Fruit fly (Drosophila melanogaster) whole organism, embryonic: ENCODE data around the gene mld.
A peak's percentile ranks its signal among the peaks of the same experiment; 100 is the strongest.

ENCODE experiments used
- Abd-B ChIP-seq: fragments of 200-800 bp; sonication (Bioruptor generic); optimal IDR thresholded peaks from 2 replicates; lab custom pipeline; 2018; ENCODE audit warnings: missing biosample characterization, mild to moderate bottlenecking, missing genetic modification characterization, moderate library complexity
- CG10431 ChIP-seq: fragments of 200-800 bp; sonication (Bioruptor generic); optimal IDR thresholded peaks from 3 replicates; lab custom pipeline; 2018; ENCODE audit warnings: missing biosample characterization, mild to moderate bottlenecking, missing genetic modification characterization
- CG10959 ChIP-seq: fragments of 200-800 bp; sonication (Bioruptor generic); IDR thresholded peaks from 2 replicates; pipeline ENCODE4 v1.3.6; 2022; ENCODE audit warnings: missing biosample characterization, missing genetic modification characterization
- CG11723 ChIP-seq: fragments of 200-800 bp; sonication (Bioruptor generic); optimal IDR thresholded peaks from 2 replicates; lab custom pipeline; 2017; ENCODE audit warnings: missing biosample characterization, mild to moderate bottlenecking, missing genetic modification characterization
- CG12299 ChIP-seq: fragments of 200-800 bp; sonication (Bioruptor generic); optimal IDR thresholded peaks from 2 replicates; lab custom pipeline; 2018; ENCODE audit warnings: missing biosample characterization, mild to moderate bottlenecking, missing genetic modification characterization
- CG14667 ChIP-seq: fragments of 200-800 bp; sonication (Bioruptor generic); IDR thresholded peaks from 2 replicates; pipeline ENCODE4 v1.3.6; 2022; ENCODE audit warnings: missing biosample characterization, missing genetic modification characterization
- CG15514 ChIP-seq: fragments of 200-800 bp; sonication (Bioruptor generic); optimal IDR thresholded peaks from 3 replicates; lab custom pipeline; 2017; ENCODE audit warnings: missing biosample characterization, missing genetic modification characterization, mild to moderate bottlenecking, moderate library complexity, missing genetic modification reagents
- CG17802 ChIP-seq: fragments of 200-800 bp; sonication (Bioruptor generic); optimal IDR thresholded peaks from 2 replicates; lab custom pipeline; 2018; ENCODE audit warnings: missing biosample characterization, mild to moderate bottlenecking, missing genetic modification characterization, moderate library complexity
- CG17912 ChIP-seq: fragments of 200-800 bp; sonication (Bioruptor generic); optimal IDR thresholded peaks from 2 replicates; lab custom pipeline; 2018; ENCODE audit warnings: missing biosample characterization, mild to moderate bottlenecking, missing genetic modification characterization
- CG2129 ChIP-seq: fragments of 200-800 bp; sonication (Bioruptor generic); IDR thresholded peaks from 2 replicates; pipeline ENCODE4 v1.3.6; 2022; ENCODE audit warnings: missing biosample characterization, missing genetic modification characterization; ENCODE audit not compliant: partially characterized antibody
- CG34376 ChIP-seq: fragments of 200-800 bp; sonication (Bioruptor generic); optimal IDR thresholded peaks from 2 replicates; lab custom pipeline; 2018; ENCODE audit warnings: missing biosample characterization, mild to moderate bottlenecking, missing genetic modification characterization
- CG34422 ChIP-seq: fragments of 200-800 bp; sonication (Bioruptor generic); IDR thresholded peaks from 3 replicates; pipeline ENCODE4 v1.3.6; 2022; ENCODE audit warnings: missing biosample characterization, missing genetic modification characterization
- CG4617 ChIP-seq: fragments of 200-800 bp; sonication (Bioruptor generic); optimal IDR thresholded peaks from 3 replicates; lab custom pipeline; 2016; ENCODE audit warnings: missing biosample characterization, missing genetic modification characterization, borderline replicate concordance
- CG4820 ChIP-seq: fragments of 200-800 bp; sonication (Bioruptor generic); optimal IDR thresholded peaks from 3 replicates; lab custom pipeline; 2016; ENCODE audit warnings: missing biosample characterization, missing genetic modification characterization
- CG5953 ChIP-seq: fragments of 200-800 bp; sonication (Bioruptor generic); IDR thresholded peaks from 2 replicates; pipeline ENCODE4 v1.3.6; 2022; ENCODE audit warnings: missing biosample characterization, missing genetic modification characterization
- CG6791 ChIP-seq: fragments of 200-800 bp; sonication (Bioruptor generic); IDR thresholded peaks from 3 replicates; pipeline ENCODE4 v1.3.6; 2022; ENCODE audit warnings: missing biosample characterization, missing genetic modification characterization; ENCODE audit not compliant: partially characterized antibody
- CoRest ChIP-seq: fragments of 200-800 bp; sonication (Bioruptor generic); optimal IDR thresholded peaks from 3 replicates; lab custom pipeline; 2018; ENCODE audit warnings: missing biosample characterization, mild to moderate bottlenecking, missing genetic modification characterization, moderate library complexity
- Dek ChIP-seq: fragments of 200-800 bp; sonication (Bioruptor generic); optimal IDR thresholded peaks from 3 replicates; lab custom pipeline; 2019; ENCODE audit warnings: missing biosample characterization, mild to moderate bottlenecking, missing genetic modification characterization, moderate library complexity
- Doc2 ChIP-seq: fragments of 200-800 bp; sonication (Bioruptor generic); IDR thresholded peaks from 2 replicates; pipeline ENCODE4 v1.3.6; 2022; ENCODE audit warnings: missing biosample characterization, missing genetic modification characterization
- Ets97D ChIP-seq: fragments of 200-800 bp; sonication (Bioruptor generic); optimal IDR thresholded peaks from 3 replicates; lab custom pipeline; 2016; ENCODE audit warnings: missing biosample characterization, missing genetic modification characterization
- H15 ChIP-seq: fragments of 200-800 bp; sonication (Bioruptor generic); IDR thresholded peaks from 3 replicates; pipeline ENCODE4 v1.3.6; 2022; ENCODE audit warnings: missing biosample characterization, missing genetic modification characterization
- Hsf ChIP-seq: fragments of 200-800 bp; sonication (Bioruptor generic); optimal IDR thresholded peaks from 3 replicates; lab custom pipeline; 2016; ENCODE audit warnings: missing biosample characterization, missing genetic modification characterization
- Kr ChIP-seq: fragments of 200-800 bp; sonication (Bioruptor generic); optimal IDR thresholded peaks from 2 replicates; lab custom pipeline; 2017; ENCODE audit warnings: missing biosample characterization, mild to moderate bottlenecking, missing genetic modification characterization
- MBD-R2 ChIP-seq: fragments of 200-800 bp; sonication (Bioruptor generic); IDR thresholded peaks from 2 replicates; pipeline ENCODE4 v1.3.6; 2022; ENCODE audit warnings: missing biosample characterization, missing genetic modification characterization
- MTF-1 ChIP-seq: fragments of 200-800 bp; sonication (Bioruptor generic); optimal IDR thresholded peaks from 2 replicates; lab custom pipeline; 2018; ENCODE audit warnings: missing biosample characterization, mild to moderate bottlenecking, missing genetic modification characterization, borderline replicate concordance
- NfI ChIP-seq: fragments of 200-800 bp; sonication (Bioruptor generic); optimal IDR thresholded peaks from 3 replicates; lab custom pipeline; 2018; ENCODE audit warnings: missing biosample characterization, mild to moderate bottlenecking, missing genetic modification characterization, moderate library complexity
- Vsx1 ChIP-seq: fragments of 200-800 bp; sonication (Bioruptor generic); optimal IDR thresholded peaks from 2 replicates; lab custom pipeline; 2017; ENCODE audit warnings: missing biosample characterization, mild to moderate bottlenecking, missing genetic modification characterization, missing genetic modification reagents
- ap ChIP-seq: fragments of 200-800 bp; sonication (Bioruptor generic); IDR thresholded peaks from 2 replicates; pipeline ENCODE4 v1.3.6; 2022; ENCODE audit warnings: missing biosample characterization, missing genetic modification characterization
- bcd ChIP-seq: fragments of 200-800 bp; sonication (Bioruptor generic); optimal IDR thresholded peaks from 2 replicates; lab custom pipeline; 2017; ENCODE audit warnings: missing biosample characterization, mild to moderate bottlenecking, missing genetic modification characterization
- bowl ChIP-seq: fragments of 200-800 bp; sonication (Bioruptor generic); IDR thresholded peaks from 2 replicates; pipeline ENCODE4 v1.3.6; 2022; ENCODE audit warnings: missing biosample characterization, missing genetic modification characterization
- cg ChIP-seq: fragments of 200-800 bp; sonication (Bioruptor generic); optimal IDR thresholded peaks from 3 replicates; lab custom pipeline; 2019; ENCODE audit warnings: missing biosample characterization, mild to moderate bottlenecking, missing genetic modification characterization, moderate library complexity
- chinmo ChIP-seq: fragments of 200-800 bp; sonication (Bioruptor generic); IDR thresholded peaks from 4 replicates; pipeline ENCODE4 v1.3.6; 2022; ENCODE audit warnings: missing biosample characterization, missing genetic modification characterization; ENCODE audit not compliant: partially characterized antibody
- ci ChIP-seq: fragments of 200-800 bp; sonication (Bioruptor generic); IDR thresholded peaks from 3 replicates; pipeline ENCODE4 v1.3.6; 2022; ENCODE audit warnings: missing biosample characterization, missing genetic modification characterization
- cwo ChIP-seq: fragments of 200-800 bp; sonication (Bioruptor generic); optimal IDR thresholded peaks from 3 replicates; lab custom pipeline; 2017; ENCODE audit warnings: missing biosample characterization, missing genetic modification characterization, mild to moderate bottlenecking, moderate library complexity, missing genetic modification reagents
- danr ChIP-seq: fragments of 200-800 bp; sonication (Bioruptor generic); IDR thresholded peaks from 2 replicates; pipeline ENCODE4 v1.3.6; 2022; ENCODE audit warnings: missing biosample characterization, missing genetic modification characterization
- eve ChIP-seq, 2 experiments: fragments of >200 bp; optimal IDR thresholded peaks; 2 replicates each; lab custom pipeline; 2017; ENCODE audit warnings: missing biosample characterization in 2 of 2, missing genetic modification characterization in 2 of 2
- exex ChIP-seq: fragments of 200-800 bp; sonication (Bioruptor generic); optimal IDR thresholded peaks from 4 replicates; lab custom pipeline; 2018; ENCODE audit warnings: missing biosample characterization, mild to moderate bottlenecking, missing genetic modification characterization, moderate library complexity
- gcm2 ChIP-seq: fragments of 200-800 bp; sonication (Bioruptor generic); optimal IDR thresholded peaks from 2 replicates; lab custom pipeline; 2016; ENCODE audit warnings: missing biosample characterization, missing genetic modification characterization
- grn ChIP-seq: fragments of 200-800 bp; sonication (Bioruptor generic); optimal IDR thresholded peaks from 3 replicates; lab custom pipeline; 2017; ENCODE audit warnings: missing biosample characterization, missing genetic modification characterization
- gro ChIP-seq: fragments of 200-800 bp; sonication (Bioruptor generic); optimal IDR thresholded peaks from 2 replicates; lab custom pipeline; 2016; ENCODE audit warnings: missing biosample characterization, missing genetic modification characterization
- hbn ChIP-seq: fragments of 200-800 bp; sonication (Bioruptor generic); IDR thresholded peaks from 2 replicates; pipeline ENCODE4 v1.3.6; 2022; ENCODE audit warnings: missing biosample characterization, missing genetic modification characterization; ENCODE audit not compliant: partially characterized antibody
- ind ChIP-seq: fragments of 200-800 bp; sonication (Bioruptor generic); optimal IDR thresholded peaks from 3 replicates; lab custom pipeline; 2016; ENCODE audit warnings: missing biosample characterization, missing genetic modification characterization
- nau ChIP-seq: fragments of 200-800 bp; sonication (Bioruptor generic); optimal IDR thresholded peaks from 3 replicates; lab custom pipeline; 2017; ENCODE audit warnings: missing biosample characterization, mild to moderate bottlenecking, missing genetic modification characterization, missing genetic modification reagents
- otp ChIP-seq: fragments of 200-800 bp; sonication (Bioruptor generic); IDR thresholded peaks from 3 replicates; pipeline ENCODE4, ENCODE4 v1.3.6; 2022; ENCODE audit warnings: missing biosample characterization, missing genetic modification characterization
- p53 ChIP-seq: fragments of 200-800 bp; sonication (Bioruptor generic); optimal IDR thresholded peaks from 2 replicates; lab custom pipeline; 2016; ENCODE audit warnings: missing biosample characterization, missing genetic modification characterization
- pfk ChIP-seq: fragments of 200-800 bp; sonication (Bioruptor generic); optimal IDR thresholded peaks from 2 replicates; lab custom pipeline; 2018; ENCODE audit warnings: missing biosample characterization, mild to moderate bottlenecking, missing genetic modification characterization, moderate library complexity
- row ChIP-seq: fragments of 200-800 bp; sonication (Bioruptor generic); IDR thresholded peaks from 3 replicates; pipeline ENCODE4 v1.3.6; 2022; ENCODE audit warnings: missing biosample characterization, missing genetic modification characterization
- sens-2 ChIP-seq: fragments of 200-800 bp; sonication (Bioruptor generic); IDR thresholded peaks from 2 replicates; pipeline ENCODE4 v1.3.6; 2022; ENCODE audit warnings: missing biosample characterization, missing genetic modification characterization
- slbo ChIP-seq: fragments of 200-800 bp; sonication (Bioruptor generic); IDR thresholded peaks from 2 replicates; pipeline ENCODE4 v1.3.6; 2022; ENCODE audit warnings: missing biosample characterization, missing genetic modification characterization
- sug ChIP-seq: fragments of 200-800 bp; optimal IDR thresholded peaks from 2 replicates; lab custom pipeline; 2019; ENCODE audit warnings: missing biosample characterization, mild to moderate bottlenecking, missing genetic modification characterization, moderate library complexity
- vvl ChIP-seq: fragments of 200-800 bp; sonication (Bioruptor generic); IDR thresholded peaks from 2 replicates; pipeline ENCODE4 v1.3.6; 2022; ENCODE audit warnings: missing biosample characterization, missing genetic modification characterization

The mld gene

DNA sequence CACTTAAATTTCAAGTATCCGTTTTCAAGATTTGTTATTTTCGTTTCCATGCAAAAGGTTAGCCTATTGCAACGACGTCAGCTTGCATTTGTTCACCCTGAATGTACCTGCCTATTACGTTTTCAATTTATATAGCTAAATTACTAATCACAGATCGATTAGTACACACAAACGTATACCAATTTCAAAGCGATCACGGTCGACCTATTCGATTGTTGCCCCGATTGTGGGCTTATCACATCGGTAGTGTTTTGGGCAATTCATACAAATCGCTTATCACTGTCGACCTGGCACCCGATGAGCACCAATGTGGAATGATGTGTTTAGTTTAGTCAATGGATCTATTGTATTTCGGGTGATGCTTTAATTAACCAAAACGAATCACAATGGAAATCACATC lies 11.4 kb downstream of the mld start:
- TF ChIP-seq CG17802 (tag; lab: Kevin White, UChicago) (no peak), CG6791 (no peak), Ets97D (GFP tag; lab: Kevin White, UChicago) (no peak), bcd (GFP tag; lab: Kevin White, UChicago) (no peak), CG34376 (GFP tag; lab: Kevin White, UChicago) (peak; percentile 59), CG10959 (GFP tag; lab: Robert Waterston, UW) (no peak), sug (tag; lab: Kevin White, UChicago) (peak; percentile 70), sens-2 (no peak), CG15514 (no peak), CG10431 (no peak), MTF-1 (no peak), vvl (GFP tag; lab: Robert Waterston, UW) (no peak), Dek (tag; lab: Kevin White, UChicago) (no peak), slbo (GFP tag; lab: Robert Waterston, UW) (no peak), CG12299 (tag; lab: Kevin White, UChicago) (no peak), H15 (GFP tag; lab: Robert Waterston, UW) (no peak), CoRest (tag; lab: Kevin White, UChicago) (no peak), CG4820 (GFP tag; lab: Kevin White, UChicago) (no peak), CG34422 (GFP tag; lab: Robert Waterston, UW) (no peak), ci (0 out of 3 replicates have a peak, but pooled peaks have one; percentile 10), grn (GFP tag; lab: Kevin White, UChicago) (peak; percentile 58), Doc2 (GFP tag; lab: Robert Waterston, UW) (no peak), eve (GFP tag; optimal IDR thresholded peaks at IDR 0.05; lab: Kevin White, UChicago) (peak in 1 of 2 experiments; percentile 71), danr (GFP tag; lab: Robert Waterston, UW) (no peak), MBD-R2 (no peak), ind (GFP tag; lab: Kevin White, UChicago) (no peak), CG5953 (GFP tag; lab: Robert Waterston, UW) (no peak), cg (no peak), exex (tag; lab: Kevin White, UChicago) (peak; percentile 92), p53 (GFP tag; lab: Kevin White, UChicago) (no peak), pfk (GFP tag; lab: Kevin White, UChicago) (no peak), Abd-B (GFP tag; lab: Kevin White, UChicago) (no peak), row (no peak), Kr (no peak), otp (GFP tag; lab: Robert Waterston, UW) (no peak), Vsx1 (GFP tag; lab: Kevin White, UChicago) (no peak), CG14667 (GFP tag; lab: Robert Waterston, UW) (no peak), cwo (no peak), Hsf (GFP tag; lab: Kevin White, UChicago) (no peak), hbn (no peak), NfI (no peak), bowl (GFP tag; lab: Robert Waterston, UW) (no peak), CG11723 (GFP tag; lab: Kevin White, UChicago) (no peak), ap (GFP tag; lab: Robert Waterston, UW) (no peak), CG17912 (GFP tag; lab: Kevin White, UChicago) (no peak), nau (GFP tag; lab: Kevin White, UChicago) (no peak), chinmo (GFP tag; lab: Robert Waterston, UW) (0 out of 4 replicates have a peak, but pooled peaks have one; percentile 48), CG2129 (GFP tag; lab: Robert Waterston, UW) (no peak), CG4617 (GFP tag; lab: Kevin White, UChicago) (no peak), gro (GFP tag; lab: Kevin White, UChicago) (no peak), gcm2 (GFP tag; lab: Kevin White, UChicago) (no peak)
